Worm (Caenorhabditis elegans) whole organism, L4 larva: ENCODE results near the gene ears-2.

ENCODE experiments used
- F49E8.2 ChIP-seq: sonication (generic microtip); optimal IDR thresholded peaks from 2 replicates; lab custom pipeline; 2016; ENCODE audit warnings: missing compliant biosample characterization, mild to moderate bottlenecking, missing genetic modification characterization, borderline replicate concordance
- aly-2 ChIP-seq: sonication (generic microtip); optimal IDR thresholded peaks from 2 replicates; lab custom pipeline; 2018; ENCODE audit warnings: missing biosample characterization, missing genetic modification characterization
- ama-1 ChIP-seq: fragments of 150-350 bp; optimal IDR thresholded peaks from 2 replicates; lab custom pipeline; 2014; ENCODE audit warnings: inconsistent platforms, mixed read lengths
- lin-39 ChIP-seq: fragments of 150-350 bp; optimal IDR thresholded peaks from 2 replicates; lab custom pipeline; 2014; ENCODE audit warnings: missing biosample characterization, missing genetic modification reagents, missing genetic modification characterization
- mdl-1 ChIP-seq, 2 experiments: fragments of 150-350 bp in 1 of 2; sonication (generic microtip) in 1 of 2; optimal IDR thresholded peaks; 2 replicates each; lab custom pipeline; 2014 to 2017; ENCODE audit warnings: missing biosample characterization in 2 of 2, missing genetic modification characterization in 2 of 2
- nhr-25 ChIP-seq: sonication (generic microtip); optimal IDR thresholded peaks from 2 replicates; lab custom pipeline; 2017; ENCODE audit warnings: missing genetic modification characterization, mild to moderate bottlenecking, missing compliant biosample characterization, antibody characterized with exemption, moderate library complexity, borderline replicate concordance; ENCODE audit not compliant: insufficient read depth
- snpc-1.2 ChIP-seq: fragments of 200-800 bp; sonication (Bioruptor generic); IDR thresholded peaks from 2 replicates; pipeline ENCODE4 v1.3.6; 2022; ENCODE audit warnings: missing genetic modification reagents, missing genetic modification characterization, missing compliant biosample characterization
- zag-1 ChIP-seq: fragments of 150-350 bp; optimal IDR thresholded peaks from 2 replicates; lab custom pipeline; 2014; ENCODE audit warnings: missing biosample characterization, missing genetic modification characterization
- ztf-11 ChIP-seq: fragments of 150-350 bp; optimal IDR thresholded peaks from 2 replicates; lab custom pipeline; 2014; ENCODE audit warnings: missing biosample characterization, missing genetic modification characterization

- TF ChIP-seq lin-39 (tag; lab: Kevin White, UChicago) (no peak), zag-1 (tag; lab: Kevin White, UChicago) (no peak), F49E8.2 (no peak), snpc-1.2 (GFP tag; lab: Robert Waterston, UW) (no peak), ama-1 (lab: Kevin White, UChicago) (no peak), nhr-25 (tag; lab: Kevin White, UChicago) (no peak), aly-2 (no peak), mdl-1 (tag; optimal IDR thresholded peaks at IDR 0.05; lab: Kevin White, UChicago) (no peak), ztf-11 (tag; lab: Kevin White, UChicago) (no peak)
Observed at ce11 chrIV:364983-365382, 25.3 kb downstream of the ears-2 start.
